Worm (Caenorhabditis elegans): ENCODE data around the gene F39F10.5.

F39F10.5 gene

ce11 chrX:16925343-16925742 is 11.8 kb upstream of the F39F10.5 start:
- TF ChIP-seq nhr-76 (tag; optimal IDR thresholded peaks at IDR 0.05) (no peak), cnd-1 (tag; optimal IDR thresholded peaks at IDR 0.05) (no peak), sem-2 (GFP tag; optimal IDR thresholded peaks at IDR 0.05) (no peak), nhr-12 (tag; optimal IDR thresholded peaks at IDR 0.05) (no peak), tbx-8 (GFP tag; optimal IDR thresholded peaks at IDR 0.05) (no peak), mls-2 (tag; optimal IDR thresholded peaks at IDR 0.05) (no peak), M03D4.4 (tag; optimal IDR thresholded peaks at IDR 0.05) (no peak), zip-8 (tag; optimal IDR thresholded peaks at IDR 0.05) (no peak), unc-62 (GFP tag; optimal IDR thresholded peaks at IDR 0.05) (no peak)

ce11 chrX:16923636-16924035 is 10.1 kb upstream of the F39F10.5 start, which contains the start of gene C30E1.4:
TSS of gene C30E1.4 (plus strand) at chrX:16923936.
- no peak for TF ChIP-seq ceh-39 (tag; optimal IDR thresholded peaks at IDR 0.05)
- no peak for TF ChIP-seq ceh-83 (GFP tag; optimal IDR thresholded peaks at IDR 0.05)
- TF ChIP-seq cnd-1 (tag; optimal IDR thresholded peaks at IDR 0.05) = no peak
- TF ChIP-seq bed-3 (GFP tag; optimal IDR thresholded peaks at IDR 0.05) = no peak
- TF ChIP-seq elt-1 (tag; optimal IDR thresholded peaks at IDR 0.05; ENCODE audit: borderline replicate concordance, insufficient read depth) = no peak
- TF ChIP-seq mep-1 (tag; optimal IDR thresholded peaks at IDR 0.05) = no peak
- no peak for TF ChIP-seq zip-8 (tag; optimal IDR thresholded peaks at IDR 0.05)
- TF ChIP-seq lsy-2 (tag; optimal IDR thresholded peaks at IDR 0.05) = no peak
- no peak for TF ChIP-seq nhr-237 (tag; optimal IDR thresholded peaks at IDR 0.05)
- no peak for TF ChIP-seq nhr-12 (tag; optimal IDR thresholded peaks at IDR 0.05)
- TF ChIP-seq pha-4 (tag; optimal IDR thresholded peaks at IDR 0.05) = no peak
- no peak for TF ChIP-seq sptf-1 (tag; optimal IDR thresholded peaks at IDR 0.05)
- no peak for TF ChIP-seq flh-1 (GFP tag; optimal IDR thresholded peaks at IDR 0.05)
- TF ChIP-seq nhr-2 (tag; optimal IDR thresholded peaks at IDR 0.05) = no peak
- no peak for TF ChIP-seq hlh-1 (tag; optimal IDR thresholded peaks at IDR 0.05)
- no peak for TF ChIP-seq ces-1 (GFP tag; optimal IDR thresholded peaks at IDR 0.05)

- TF ChIP-seq pha-4 (tag; optimal IDR thresholded peaks at IDR 0.05) = no peak
These were observed 8.0 kb upstream of the F39F10.5 start, which contains the start of gene fbxb-114 for ce11 chrX:16921533-16921932. TSS of gene fbxb-114 (plus strand) at chrX:16921833.

ce11 chrX:16919468-16919867 is 5.9 kb upstream of the F39F10.5 start:
- TF ChIP-seq hlh-1 (tag; optimal IDR thresholded peaks at IDR 0.05) = no peak
- TF ChIP-seq nhr-28 (tag; optimal IDR thresholded peaks at IDR 0.05) = no peak
- no peak for TF ChIP-seq nhr-76 (tag; optimal IDR thresholded peaks at IDR 0.05)
- TF ChIP-seq ceh-83 (GFP tag; optimal IDR thresholded peaks at IDR 0.05) = no peak
- TF ChIP-seq lsy-2 (tag; optimal IDR thresholded peaks at IDR 0.05) = no peak

ce11 chrX:16903619-16904018 is 9.9 kb downstream of the F39F10.5 start, which contains the start of gene F39F10.4:
TSS of gene F39F10.4 (minus strand) at chrX:16903719.
- no peak for TF ChIP-seq zip-8 (tag; optimal IDR thresholded peaks at IDR 0.05)
- no peak for TF ChIP-seq nhr-2 (tag; optimal IDR thresholded peaks at IDR 0.05)
- TF ChIP-seq tbx-8 (GFP tag; optimal IDR thresholded peaks at IDR 0.05) = no peak
- TF ChIP-seq ham-2 (GFP tag; optimal IDR thresholded peaks at IDR 0.05) = no peak
- TF ChIP-seq unc-120 (tag; optimal IDR thresholded peaks at IDR 0.05; ENCODE audit: poor library complexity, severe bottlenecking) = no peak
- no peak for TF ChIP-seq ces-1 (GFP tag; optimal IDR thresholded peaks at IDR 0.05)
- no peak for TF ChIP-seq mep-1 (tag; optimal IDR thresholded peaks at IDR 0.05)
- no peak for TF ChIP-seq nhr-28 (tag; optimal IDR thresholded peaks at IDR 0.05)
- TF ChIP-seq bed-3 (GFP tag; optimal IDR thresholded peaks at IDR 0.05) = no peak
- TF ChIP-seq sptf-1 (tag; optimal IDR thresholded peaks at IDR 0.05) = no peak
- TF ChIP-seq M03D4.4 (tag; optimal IDR thresholded peaks at IDR 0.05) = no peak
- no peak for TF ChIP-seq ceh-43 (GFP tag; optimal IDR thresholded peaks at IDR 0.05)
- TF ChIP-seq lsy-2 (tag; optimal IDR thresholded peaks at IDR 0.05) = no peak
- TF ChIP-seq hlh-1 (tag; optimal IDR thresholded peaks at IDR 0.05) = no peak
- no peak for TF ChIP-seq ceh-39 (tag; optimal IDR thresholded peaks at IDR 0.05)
- no peak for TF ChIP-seq ztf-11 (tag; optimal IDR thresholded peaks at IDR 0.05)
- no peak for TF ChIP-seq blmp-1 (tag; optimal IDR thresholded peaks at IDR 0.05)

- no peak for TF ChIP-seq ces-1 (GFP tag; optimal IDR thresholded peaks at IDR 0.05)
- TF ChIP-seq ceh-83 (GFP tag; optimal IDR thresholded peaks at IDR 0.05) = no peak
- no peak for TF ChIP-seq hlh-1 (tag; optimal IDR thresholded peaks at IDR 0.05)
- no peak for TF ChIP-seq unc-120 (tag; optimal IDR thresholded peaks at IDR 0.05; ENCODE audit: poor library complexity, severe bottlenecking)
- no peak for TF ChIP-seq M03D4.4 (tag; optimal IDR thresholded peaks at IDR 0.05)
- no peak for TF ChIP-seq pha-4 (tag; optimal IDR thresholded peaks at IDR 0.05)
- TF ChIP-seq mab-5 (tag; optimal IDR thresholded peaks at IDR 0.05) = no peak
- no peak for TF ChIP-seq unc-62 (GFP tag; optimal IDR thresholded peaks at IDR 0.05)
- no peak for TF ChIP-seq cnd-1 (tag; optimal IDR thresholded peaks at IDR 0.05)
- no peak for TF ChIP-seq nhr-2 (tag; optimal IDR thresholded peaks at IDR 0.05)
- TF ChIP-seq unc-39 (tag; optimal IDR thresholded peaks at IDR 0.05) = no peak
- TF ChIP-seq elt-3 (tag; optimal IDR thresholded peaks at IDR 0.05) = no peak
- TF ChIP-seq blmp-1 (tag; optimal IDR thresholded peaks at IDR 0.05) = no peak
- no peak for TF ChIP-seq ceh-43 (GFP tag; optimal IDR thresholded peaks at IDR 0.05)
- no peak for TF ChIP-seq sptf-1 (tag; optimal IDR thresholded peaks at IDR 0.05)
- TF ChIP-seq lsy-2 (tag; optimal IDR thresholded peaks at IDR 0.05) = no peak
These were observed 10.9 kb downstream of the F39F10.5 start for ce11 chrX:16902657-16903056.
